Worm (Caenorhabditis elegans): ENCODE data around the gene C53A5.11.

ce11 chrV:14610781-14611180 is 48.1 kb downstream of the C53A5.11 start:
- no peak for TF ChIP-seq F26F4.8 (GFP tag; conservative IDR thresholded peaks at IDR 0.05)
- no peak for TF ChIP-seq hlh-11 (tag; optimal IDR thresholded peaks at IDR 0.05)
- no peak for TF ChIP-seq lin-38 (GFP tag; IDR thresholded peaks at IDR 0.05)
- no peak for TF ChIP-seq lin-13 (GFP tag; optimal IDR thresholded peaks at IDR 0.05)
- no peak for TF ChIP-seq skn-1 (tag; optimal IDR thresholded peaks at IDR 0.05)
- TF ChIP-seq ces-1 (GFP tag; optimal IDR thresholded peaks at IDR 0.05): no peak
